Worm (Caenorhabditis elegans) whole organism, early embryonic: ENCODE data around the gene ZK250.13.
"Not testable (repeated sequence)": the region's sequence is repeated elsewhere in the genome, so short reads cannot be mapped to it uniquely, and the experiment has no call there.

ENCODE experiments used
- B0310.2 ChIP-seq: sonication (generic microtip); optimal IDR thresholded peaks from 2 replicates; lab custom pipeline; 2016; ENCODE audit warnings: mild to moderate bottlenecking, missing genetic modification characterization, missing compliant biosample characterization
- F13C5.2 ChIP-seq: sonication (generic microtip); optimal IDR thresholded peaks from 2 replicates; lab custom pipeline; 2017; ENCODE audit warnings: mild to moderate bottlenecking, missing genetic modification characterization, inconsistent platforms, missing compliant biosample characterization
- aly-1 ChIP-seq: sonication (generic microtip); optimal IDR thresholded peaks from 2 replicates; lab custom pipeline; 2016; ENCODE audit warnings: missing genetic modification characterization, missing compliant biosample characterization
- ama-1 ChIP-seq: fragments of 150-350 bp; optimal IDR thresholded peaks from 2 replicates; lab custom pipeline; 2014
- ceh-13 ChIP-seq: fragments of 200-800 bp; sonication (Bioruptor generic); optimal IDR thresholded peaks from 2 replicates; lab custom pipeline; 2018; ENCODE audit warnings: mild to moderate bottlenecking, missing genetic modification characterization, missing compliant biosample characterization
- ceh-36 ChIP-seq: sonication (generic microtip); optimal IDR thresholded peaks from 2 replicates; lab custom pipeline; 2016; ENCODE audit warnings: missing genetic modification characterization, inconsistent platforms, missing compliant biosample characterization
- ets-7 ChIP-seq: sonication (generic microtip); optimal IDR thresholded peaks from 2 replicates; lab custom pipeline; 2016; ENCODE audit warnings: missing genotype, missing genetic modification characterization, missing compliant biosample characterization
- flt-1 ChIP-seq: fragments of 200-800 bp; sonication (Bioruptor generic); IDR thresholded peaks from 2 replicates; pipeline ENCODE4 v1.3.6; 2022; ENCODE audit warnings: missing genetic modification characterization, missing compliant biosample characterization
- hmbx-1 ChIP-seq: sonication (generic microtip); optimal IDR thresholded peaks from 2 replicates; lab custom pipeline; 2016; ENCODE audit warnings: mild to moderate bottlenecking, missing genetic modification characterization, missing compliant biosample characterization
- hmg-4 ChIP-seq: fragments of 200-800 bp; sonication (Bioruptor generic); optimal IDR thresholded peaks from 2 replicates; lab custom pipeline; 2018; ENCODE audit warnings: mild to moderate bottlenecking, missing genetic modification characterization, missing compliant biosample characterization
- hnd-1 ChIP-seq: sonication (generic microtip); optimal IDR thresholded peaks from 2 replicates; lab custom pipeline; 2016; ENCODE audit warnings: missing genetic modification characterization, missing compliant biosample characterization
- pes-1 ChIP-seq: fragments of 200-800 bp; sonication (Bioruptor generic); IDR thresholded peaks from 2 replicates; pipeline ENCODE4 v1.3.6; 2022; ENCODE audit warnings: missing genetic modification reagents, missing genetic modification characterization, missing compliant biosample characterization
- scrt-1 ChIP-seq: fragments of 200-800 bp; sonication (Bioruptor generic); IDR thresholded peaks from 2 replicates; pipeline ENCODE4 v1.3.6; 2022; ENCODE audit warnings: missing genetic modification characterization, missing compliant biosample characterization
- sea-1 ChIP-seq: fragments of 200-800 bp; sonication (Bioruptor generic); conservative IDR thresholded peaks from 2 replicates; pipeline ENCODE4 v1.3.6; 2022; ENCODE audit warnings: missing genetic modification characterization, missing compliant biosample characterization
- tbx-11 ChIP-seq: fragments of 200-800 bp; sonication (Bioruptor generic); IDR thresholded peaks from 2 replicates; pipeline ENCODE4 v1.3.6; 2022; ENCODE audit warnings: missing genetic modification characterization, missing compliant biosample characterization
- tbx-37 ChIP-seq: fragments of 200-800 bp; sonication (Bioruptor generic); conservative IDR thresholded peaks from 2 replicates; pipeline ENCODE4 v1.3.6; 2022; ENCODE audit warnings: missing genetic modification reagents, missing genetic modification characterization, missing compliant biosample characterization
- tra-4 ChIP-seq: sonication (generic microtip); optimal IDR thresholded peaks from 2 replicates; lab custom pipeline; 2017; ENCODE audit warnings: missing genetic modification characterization, missing compliant biosample characterization

The ZK250.13 gene

DNA sequence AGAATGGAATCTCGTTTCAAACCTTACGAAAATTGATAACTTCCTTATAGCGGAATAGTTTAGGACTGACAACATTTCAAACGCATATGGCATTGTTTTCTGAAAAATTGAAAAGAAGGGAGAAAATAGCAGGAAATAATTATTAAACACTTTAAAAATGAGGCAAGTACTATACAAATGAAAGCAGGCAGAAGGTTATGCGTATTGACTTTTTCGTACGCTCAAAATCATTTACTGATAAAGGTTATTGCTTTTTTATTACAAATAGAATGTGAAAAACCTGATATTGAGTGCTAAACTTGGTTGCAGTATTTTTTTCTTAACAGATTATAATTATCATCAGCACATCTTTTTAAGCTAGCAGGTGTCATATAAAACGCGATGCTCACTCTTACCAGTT is at the start of gene ZK250.13:
TSS of gene ZK250.13 (minus strand) at position 101 of the 400 bp plus-strand sequence.
- TF ChIP-seq hnd-1 (tag; lab: Kevin White, UChicago) (no peak), pes-1 (GFP tag; lab: Robert Waterston, UW) (no peak), ceh-36 (tag; lab: Kevin White, UChicago) (no peak), hmg-4 (GFP tag; lab: Kevin White, UChicago) (no peak), flt-1 (GFP tag; lab: Robert Waterston, UW) (no peak), ama-1 (no peak), B0310.2 (tag; lab: Kevin White, UChicago) (no peak), ets-7 (tag; lab: Kevin White, UChicago) (no peak), F13C5.2 (no peak), scrt-1 (GFP tag; lab: Robert Waterston, UW) (no peak)

DNA sequence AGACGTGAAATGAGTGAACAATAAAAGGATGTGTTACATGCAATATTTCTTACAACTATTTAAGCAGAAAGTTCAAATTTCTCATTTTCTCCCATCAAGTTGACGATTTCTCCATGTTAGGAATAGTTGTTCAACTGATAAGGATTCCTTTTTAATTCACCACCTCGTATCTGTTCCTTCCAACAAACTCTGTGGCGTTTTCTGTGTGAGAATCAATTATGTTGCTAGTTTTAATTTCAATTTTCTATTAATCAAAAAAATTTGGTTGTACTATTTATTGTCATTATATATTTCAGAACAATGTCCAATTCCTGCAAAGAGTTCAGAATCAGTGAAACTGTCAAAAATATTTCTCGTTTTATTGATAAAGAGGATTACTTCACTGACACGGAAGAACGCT is 49.5 kb upstream of the ZK250.13 start, which contains the start of gene math-44:
TSS of gene math-44 (plus strand) at position 301 of the 400 bp plus-strand sequence.
- TF ChIP-seq flt-1 (GFP tag; lab: Robert Waterston, UW) (no peak), pes-1 (GFP tag; lab: Robert Waterston, UW) (no peak), B0310.2 (tag; lab: Kevin White, UChicago) (no peak), ceh-13 (GFP tag; lab: Kevin White, UChicago) (no peak), tbx-37 (no peak), hmg-4 (GFP tag; lab: Kevin White, UChicago) (no peak), scrt-1 (GFP tag; lab: Robert Waterston, UW) (no peak), ama-1 (no peak), aly-1 (no peak), F13C5.2 (no peak), tbx-11 (GFP tag; lab: Robert Waterston, UW) (no peak), ets-7 (tag; lab: Kevin White, UChicago) (no peak), tra-4 (tag; lab: Kevin White, UChicago) (no peak), sea-1 (GFP tag; lab: Robert Waterston, UW) (no peak), ceh-36 (tag; lab: Kevin White, UChicago) (no peak), hnd-1 (tag; lab: Kevin White, UChicago) (no peak), hmbx-1 (no peak)

DNA sequence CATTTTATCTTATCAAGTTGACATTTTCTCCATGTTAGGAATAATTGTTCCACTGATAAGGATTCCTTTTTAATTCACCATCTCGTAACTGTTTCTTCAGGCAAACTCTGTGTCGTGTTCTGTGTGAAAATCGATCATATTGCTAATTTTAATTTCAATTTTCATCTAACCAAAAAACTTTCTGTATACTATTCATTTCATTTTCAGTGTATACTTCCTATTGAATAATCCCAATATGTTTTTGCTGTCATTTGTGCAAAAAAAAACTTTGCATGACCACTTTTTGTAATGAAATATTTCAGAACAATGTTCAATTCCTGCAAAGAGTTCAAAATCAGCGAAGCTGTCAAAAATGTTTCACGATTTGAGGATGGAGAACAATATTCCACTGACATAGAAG is 47.4 kb upstream of the ZK250.13 start, which contains the start of gene Y16E11A.4:
TSS of gene Y16E11A.4 (plus strand) at position 301 of the 400 bp plus-strand sequence.
- no peak for TF ChIP-seq hmg-4 (GFP tag; lab: Kevin White, UChicago)
- TF ChIP-seq scrt-1 (GFP tag; lab: Robert Waterston, UW), result no peak
- no peak for TF ChIP-seq hnd-1 (tag; lab: Kevin White, UChicago)
- no peak for TF ChIP-seq F13C5.2
- TF ChIP-seq ceh-13 (GFP tag; lab: Kevin White, UChicago), result no peak
- no peak for TF ChIP-seq aly-1
- no peak for TF ChIP-seq flt-1 (GFP tag; lab: Robert Waterston, UW)
- no peak for TF ChIP-seq tra-4 (tag; lab: Kevin White, UChicago)
- TF ChIP-seq tbx-11 (GFP tag; lab: Robert Waterston, UW), result no peak
- no peak for TF ChIP-seq ceh-36 (tag; lab: Kevin White, UChicago)
- no peak for TF ChIP-seq hmbx-1
- TF ChIP-seq sea-1 (GFP tag; lab: Robert Waterston, UW), result no peak
- no peak for TF ChIP-seq tbx-37
- TF ChIP-seq pes-1 (GFP tag; lab: Robert Waterston, UW), result no peak
- TF ChIP-seq ets-7 (tag; lab: Kevin White, UChicago), result no peak
- TF ChIP-seq ama-1, result no peak
- TF ChIP-seq B0310.2 (tag; lab: Kevin White, UChicago), result no peak

DNA sequence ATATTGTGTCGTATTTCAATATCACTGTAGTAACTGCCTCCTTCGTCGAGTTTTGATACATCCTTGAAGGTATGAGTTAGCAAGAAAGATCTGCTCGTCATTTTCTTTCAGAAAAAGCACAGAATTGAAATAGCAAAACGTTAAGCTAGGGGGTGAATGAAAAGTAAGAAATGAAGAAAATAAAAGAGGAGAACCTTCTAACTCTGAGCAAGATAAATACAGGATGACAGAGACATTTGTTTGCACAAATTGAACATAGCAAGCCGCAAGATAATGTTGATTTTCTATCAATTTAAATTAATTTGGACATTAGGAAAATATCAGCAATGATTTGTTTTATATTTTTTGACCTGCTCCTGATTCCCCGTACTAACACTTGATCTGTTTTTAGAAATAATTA is 16.0 kb upstream of the ZK250.13 start, which contains the start of gene math-49:
TSS of gene math-49 (minus strand) at position 101 of the 400 bp plus-strand sequence.
- not testable (repeated sequence) for TF ChIP-seq hnd-1 (tag; lab: Kevin White, UChicago); tbx-37; F13C5.2

DNA sequence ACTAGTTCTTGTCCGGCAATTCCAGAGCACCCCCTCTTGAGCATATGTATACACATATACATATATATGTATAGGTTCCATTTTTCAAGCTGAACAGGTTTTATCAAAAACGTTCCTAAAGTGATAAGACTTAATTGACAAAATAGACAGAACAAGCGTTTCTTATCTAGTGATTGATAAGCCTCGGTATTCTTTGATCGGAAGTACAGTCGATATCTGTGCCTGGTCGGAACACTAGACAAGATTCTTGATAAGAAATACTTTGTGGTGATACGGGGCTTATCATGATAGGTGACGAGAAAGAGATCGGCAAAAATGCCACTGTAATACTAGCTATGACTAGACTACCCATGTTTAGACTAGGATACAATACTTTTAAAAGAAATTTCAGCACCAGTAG is 9.6 kb upstream of the ZK250.13 start:
- TF ChIP-seq hnd-1 (tag; lab: Kevin White, UChicago) (no peak), ama-1 (no peak), ceh-36 (tag; lab: Kevin White, UChicago) (no peak)

DNA sequence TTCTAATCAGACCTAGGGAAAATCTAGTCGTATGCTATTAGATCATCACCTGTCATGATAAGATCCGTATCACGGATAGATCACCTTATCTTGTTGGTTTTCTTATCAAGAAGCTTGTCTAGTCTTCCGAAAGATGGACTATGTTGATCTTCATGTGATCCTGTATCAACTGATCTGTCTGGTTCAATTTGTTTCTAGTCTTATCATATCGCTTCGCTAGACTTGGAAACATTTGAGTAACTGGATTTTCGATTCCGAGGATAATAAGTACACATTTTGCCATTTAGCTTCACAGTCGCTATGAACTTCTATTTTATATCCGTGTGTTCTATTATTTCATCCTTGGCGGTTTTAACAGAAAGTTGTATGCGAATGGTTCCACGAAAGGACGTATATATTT is 8.8 kb upstream of the ZK250.13 start, which contains the start of gene ZK250.2:
TSS of gene ZK250.2 (plus strand) at position 301 of the 400 bp plus-strand sequence.
- not testable (repeated sequence) for TF ChIP-seq F13C5.2; scrt-1 (GFP tag; lab: Robert Waterston, UW); B0310.2 (tag; lab: Kevin White, UChicago)

DNA sequence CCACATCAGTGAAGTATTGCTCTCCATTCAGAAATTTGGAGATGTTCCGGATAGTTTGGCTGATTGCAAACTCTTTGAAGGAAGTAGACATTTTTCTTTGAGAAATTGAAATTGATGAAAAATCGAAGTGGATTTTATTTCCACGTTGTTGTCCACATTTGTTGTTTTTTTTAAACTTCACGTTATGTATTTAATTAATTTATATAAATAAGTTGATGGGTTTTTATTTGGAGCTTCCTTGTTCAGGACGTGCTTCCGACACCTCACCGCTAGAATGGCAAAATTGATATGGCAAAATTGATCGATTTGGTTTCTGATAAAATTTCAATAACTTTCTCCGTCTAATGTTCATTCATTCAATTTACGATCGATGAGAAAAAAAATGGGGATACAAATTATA is 6.9 kb upstream of the ZK250.13 start, which contains the start of gene math-48:
TSS of gene math-48 (minus strand) at position 101 of the 400 bp plus-strand sequence.
- TF ChIP-seq aly-1, result no peak
- no peak for TF ChIP-seq pes-1 (GFP tag; lab: Robert Waterston, UW)
- no peak for TF ChIP-seq tbx-11 (GFP tag; lab: Robert Waterston, UW)
- TF ChIP-seq hmbx-1, result no peak
- no peak for TF ChIP-seq hmg-4 (GFP tag; lab: Kevin White, UChicago)
- no peak for TF ChIP-seq hnd-1 (tag; lab: Kevin White, UChicago)
- TF ChIP-seq ets-7 (tag; lab: Kevin White, UChicago), result no peak
- no peak for TF ChIP-seq ama-1

DNA sequence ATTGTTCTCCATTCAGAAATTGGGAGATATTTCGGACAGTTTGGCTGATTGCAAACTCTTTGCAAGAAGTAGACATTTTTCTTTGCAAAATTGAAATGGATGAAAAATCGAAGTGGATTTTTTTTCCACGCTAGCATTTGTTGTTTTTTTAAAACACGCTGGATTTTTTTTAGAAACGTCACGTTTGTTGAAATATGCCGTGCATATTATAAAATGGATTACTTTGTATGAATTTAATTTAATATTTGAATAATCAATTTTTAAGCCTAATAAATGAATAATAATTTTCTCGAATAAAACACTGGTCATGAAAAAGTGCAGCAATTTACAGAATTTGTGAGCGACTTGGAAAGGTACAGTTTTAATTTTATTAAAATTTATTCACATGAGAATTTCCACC is 5.5 kb upstream of the ZK250.13 start, which contains the start of gene ZK250.14:
TSS of gene ZK250.14 (minus strand) at position 101 of the 400 bp plus-strand sequence.
- no peak for TF ChIP-seq ceh-36 (tag; lab: Kevin White, UChicago)
- TF ChIP-seq scrt-1 (GFP tag; lab: Robert Waterston, UW), result no peak
- no peak for TF ChIP-seq ets-7 (tag; lab: Kevin White, UChicago)
- TF ChIP-seq B0310.2 (tag; lab: Kevin White, UChicago), result no peak
- no peak for TF ChIP-seq tra-4 (tag; lab: Kevin White, UChicago)
- TF ChIP-seq sea-1 (GFP tag; lab: Robert Waterston, UW), result no peak
- no peak for TF ChIP-seq aly-1
- no peak for TF ChIP-seq hnd-1 (tag; lab: Kevin White, UChicago)
- no peak for TF ChIP-seq pes-1 (GFP tag; lab: Robert Waterston, UW)
- no peak for TF ChIP-seq tbx-11 (GFP tag; lab: Robert Waterston, UW)
